Worm (Caenorhabditis elegans) whole organism, young adult: ENCODE data around the gene fbxa-147.

Experiments
- B0019.2 ChIP-seq: fragments of 200-800 bp; sonication (Bioruptor generic); conservative IDR thresholded peaks from 2 replicates; pipeline ENCODE4 v1.3.6; 2022; ENCODE audit warnings: missing genetic modification reagents, missing genetic modification characterization, missing compliant biosample characterization
- B0261.1 ChIP-seq: sonication (generic microtip); optimal IDR thresholded peaks from 2 replicates; lab custom pipeline; 2016; ENCODE audit warnings: mild to moderate bottlenecking, missing genetic modification characterization, moderate library complexity, missing compliant biosample characterization
- C17E4.6 ChIP-seq: fragments of 200-800 bp; sonication (Bioruptor generic); IDR thresholded peaks from 2 replicates; pipeline ENCODE4 v1.3.6; 2022; ENCODE audit warnings: missing genetic modification reagents, missing genetic modification characterization, missing compliant biosample characterization
- D2030.7 ChIP-seq: fragments of 200-800 bp; sonication (Bioruptor generic); IDR thresholded peaks from 2 replicates; pipeline ENCODE4 v1.3.6; 2022; ENCODE audit warnings: missing genetic modification reagents, missing genetic modification characterization, missing compliant biosample characterization
- F22D6.2 ChIP-seq: sonication (generic microtip); optimal IDR thresholded peaks from 2 replicates; lab custom pipeline; 2016; ENCODE audit warnings: mild to moderate bottlenecking, missing genetic modification characterization, missing compliant biosample characterization
- F52B5.7 ChIP-seq: sonication (generic microtip); optimal IDR thresholded peaks from 2 replicates; lab custom pipeline; 2016; ENCODE audit warnings: mild to moderate bottlenecking, missing genetic modification characterization, missing compliant biosample characterization
- Y95B8A.8 ChIP-seq: fragments of 200-800 bp; sonication (Bioruptor generic); IDR thresholded peaks from 2 replicates; pipeline ENCODE4 v1.3.6; 2022; ENCODE audit warnings: missing genetic modification reagents, missing genetic modification characterization, missing compliant biosample characterization
- akir-1 ChIP-seq: fragments of 200-800 bp; sonication (Bioruptor generic); optimal IDR thresholded peaks from 2 replicates; lab custom pipeline; 2018; ENCODE audit warnings: mild to moderate bottlenecking, missing genetic modification characterization, moderate library complexity, missing compliant biosample characterization
- ama-1 ChIP-seq, 3 experiments: fragments of 150-350 bp in 1 of 3; sonication (generic microtip) in 2 of 3; optimal IDR thresholded peaks; 2 replicates each; lab custom pipeline; 2014 to 2018; ENCODE audit warnings: missing biosample characterization in 2 of 3, missing genetic modification characterization in 2 of 3, missing genetic modification reagents in 2 of 3
- aptf-2 ChIP-seq: fragments of 200-800 bp; sonication (Bioruptor generic); conservative IDR thresholded peaks from 2 replicates; pipeline ENCODE4 v1.3.6; 2022; ENCODE audit warnings: missing genetic modification reagents, missing genetic modification characterization, missing compliant biosample characterization
- cebp-1 ChIP-seq, 2 experiments: fragments of 200-800 bp in 1 of 2; sonication (Bioruptor generic) in 1 of 2; sonication (generic microtip) in 1 of 2; IDR thresholded peaks in 1 of 2; optimal IDR thresholded peaks in 1 of 2; 2 replicates each; pipeline versions ENCODE4 v1.3.6 to Lab custom; 2017 to 2022; ENCODE audit warnings: missing compliant biosample characterization in 2 of 2, missing genetic modification characterization in 2 of 2, mild to moderate bottlenecking in 1 of 2, missing genetic modification reagents in 1 of 2, moderate library complexity in 1 of 2
- ceh-100 ChIP-seq: fragments of 200-800 bp; sonication (Bioruptor generic); IDR thresholded peaks from 2 replicates; pipeline ENCODE4 v1.3.6; 2022; ENCODE audit warnings: missing genetic modification reagents, missing genetic modification characterization, missing compliant biosample characterization
- ceh-40 ChIP-seq: fragments of 200-800 bp; sonication (Bioruptor generic); IDR thresholded peaks from 2 replicates; pipeline ENCODE4 v1.3.6; 2022; ENCODE audit warnings: missing genetic modification characterization, missing compliant biosample characterization
- chd-7 ChIP-seq: sonication (generic microtip); optimal IDR thresholded peaks from 2 replicates; lab custom pipeline; 2016; ENCODE audit warnings: mild to moderate bottlenecking, missing genetic modification characterization, moderate library complexity, missing compliant biosample characterization
- dox-1 ChIP-seq: fragments of 200-800 bp; sonication (Bioruptor generic); IDR thresholded peaks from 2 replicates; pipeline ENCODE4 v1.3.6; 2022; ENCODE audit warnings: missing genetic modification reagents, missing genetic modification characterization, missing compliant biosample characterization
- dpff-1 ChIP-seq: sonication (generic microtip); optimal IDR thresholded peaks from 2 replicates; lab custom pipeline; 2017; ENCODE audit warnings: mild to moderate bottlenecking, missing genetic modification characterization, missing compliant biosample characterization
- efl-1 ChIP-seq: fragments of 150-350 bp; optimal IDR thresholded peaks from 2 replicates; lab custom pipeline; 2014; ENCODE audit warnings: missing biosample characterization, missing genetic modification reagents, missing genetic modification characterization
- egl-18 ChIP-seq: fragments of 200-800 bp; sonication (Bioruptor generic); IDR thresholded peaks from 2 replicates; pipeline ENCODE4 v1.3.6; 2022; ENCODE audit warnings: missing genetic modification reagents, missing genetic modification characterization, missing compliant biosample characterization
- egl-44 ChIP-seq: fragments of 200-800 bp; sonication (Bioruptor generic); IDR thresholded peaks from 2 replicates; pipeline ENCODE4 v1.3.6; 2022; ENCODE audit warnings: missing genetic modification reagents, missing genetic modification characterization, missing compliant biosample characterization
- fkh-3 ChIP-seq: sonication (generic microtip); optimal IDR thresholded peaks from 2 replicates; lab custom pipeline; 2016; ENCODE audit warnings: mild to moderate bottlenecking, missing genetic modification characterization, missing compliant biosample characterization
- hsf-1 ChIP-seq: fragments of 200-800 bp; sonication (Bioruptor generic); IDR thresholded peaks from 2 replicates; pipeline ENCODE4 v1.3.6; 2022; ENCODE audit warnings: missing genetic modification reagents, missing genetic modification characterization, missing compliant biosample characterization
- let-526 ChIP-seq: fragments of 200-800 bp; sonication (Bioruptor generic); IDR thresholded peaks from 2 replicates; pipeline ENCODE4 v1.3.6; 2022; ENCODE audit warnings: missing genetic modification reagents, missing genetic modification characterization, missing compliant biosample characterization
- lir-1 ChIP-seq: fragments of 200-800 bp; sonication (Bioruptor generic); conservative IDR thresholded peaks from 2 replicates; pipeline ENCODE4 v1.3.6; 2022; ENCODE audit warnings: missing genetic modification reagents, missing genetic modification characterization, missing compliant biosample characterization
- madf-6 ChIP-seq: fragments of 200-800 bp; sonication (Bioruptor generic); IDR thresholded peaks from 2 replicates; pipeline ENCODE4 v1.3.6; 2022; ENCODE audit warnings: missing genetic modification reagents, missing genetic modification characterization, missing compliant biosample characterization
- madf-8 ChIP-seq: fragments of 200-800 bp; sonication (Bioruptor generic); conservative IDR thresholded peaks from 2 replicates; pipeline ENCODE4 v1.3.6; 2022; ENCODE audit warnings: missing genetic modification reagents, missing genetic modification characterization, missing compliant biosample characterization
- nfya-2 ChIP-seq: fragments of 200-800 bp; sonication (Bioruptor generic); IDR thresholded peaks from 2 replicates; pipeline ENCODE4 v1.3.6; 2022; ENCODE audit warnings: missing genetic modification reagents, missing genetic modification characterization, missing compliant biosample characterization
- nfyb-1 ChIP-seq: fragments of 200-800 bp; sonication (Bioruptor generic); IDR thresholded peaks from 2 replicates; pipeline ENCODE4 v1.3.6; 2022; ENCODE audit warnings: missing genetic modification reagents, missing genetic modification characterization, missing compliant biosample characterization
- nhr-80 ChIP-seq: sonication (generic microtip); optimal IDR thresholded peaks from 2 replicates; lab custom pipeline; 2016; ENCODE audit warnings: missing genetic modification characterization, missing compliant biosample characterization
- nhr-90 ChIP-seq: sonication (generic microtip); optimal IDR thresholded peaks from 2 replicates; lab custom pipeline; 2016; ENCODE audit warnings: missing genotype, mild to moderate bottlenecking, missing genetic modification characterization, missing compliant biosample characterization
- pha-4 ChIP-seq: fragments of 150-350 bp; sonication (generic microtip); optimal IDR thresholded peaks from 2 replicates; lab custom pipeline; 2014; ENCODE audit warnings: missing biosample characterization, missing genetic modification reagents, missing genetic modification characterization
- rpc-1 ChIP-seq, 2 experiments: fragments of 150-350 bp in 1 of 2; sonication (generic microtip) in 1 of 2; optimal IDR thresholded peaks; 2 replicates each; lab custom pipeline; 2014 to 2018; ENCODE audit warnings: missing biosample characterization in 1 of 2, missing genetic modification characterization in 1 of 2, missing genetic modification reagents in 1 of 2, missing genotype in 1 of 2
- tbx-9 ChIP-seq: sonication (generic microtip); optimal IDR thresholded peaks from 2 replicates; lab custom pipeline; 2016; ENCODE audit warnings: borderline replicate concordance, missing genetic modification characterization, inconsistent platforms, missing compliant biosample characterization
- xnd-1 ChIP-seq: sonication (generic microtip); optimal IDR thresholded peaks from 2 replicates; lab custom pipeline; 2016; ENCODE audit warnings: missing genotype, missing genetic modification reagents, missing genetic modification characterization, missing compliant biosample characterization
- zim-3 ChIP-seq: sonication (generic microtip); optimal IDR thresholded peaks from 2 replicates; lab custom pipeline; 2017; ENCODE audit warnings: mild to moderate bottlenecking, missing genetic modification characterization, moderate library complexity, missing compliant biosample characterization
- ztf-18 ChIP-seq: sonication (generic microtip); optimal IDR thresholded peaks from 2 replicates; lab custom pipeline; 2016; ENCODE audit warnings: missing genotype, mild to moderate bottlenecking, missing genetic modification characterization, missing compliant biosample characterization

Gene fbxa-147

ce11 chrV:14683291-14683690 is 33.0 kb upstream of the fbxa-147 start:
- TF ChIP-seq egl-18 (GFP tag; lab: Robert Waterston, UW) (no peak), hsf-1 (GFP tag; lab: Robert Waterston, UW) (0 out of 2 replicates have a peak, but pooled peaks have one; percentile 23), dox-1 (GFP tag; lab: Robert Waterston, UW) (0 out of 2 replicates have a peak, but pooled peaks have one; percentile 4), D2030.7 (no peak), F52B5.7 (tag; lab: Kevin White, UChicago) (no peak), nhr-80 (tag; lab: Kevin White, UChicago) (no peak), egl-44 (no peak), aptf-2 (GFP tag; lab: Robert Waterston, UW) (no peak), zim-3 (no peak), nfya-2 (GFP tag; lab: Robert Waterston, UW) (no peak), ceh-100 (no peak), nfyb-1 (0 out of 2 replicates have a peak, but pooled peaks have one; percentile 40), fkh-3 (no peak)

ce11 chrV:14683926-14684325 is 32.4 kb upstream of the fbxa-147 start:
- no peak for TF ChIP-seq egl-18 (GFP tag; lab: Robert Waterston, UW)
- no peak for TF ChIP-seq rpc-1 (optimal IDR thresholded peaks at IDR 0.05; lab: Kevin White, UChicago)
- TF ChIP-seq rpc-1 (tag; optimal IDR thresholded peaks at IDR 0.05; lab: Kevin White, UChicago): no peak
- no peak for TF ChIP-seq B0261.1 (tag; lab: Kevin White, UChicago)
- TF ChIP-seq madf-6 (GFP tag; lab: Robert Waterston, UW): no peak
- TF ChIP-seq lir-1 (GFP tag; lab: Robert Waterston, UW): no peak
- no peak for TF ChIP-seq dpff-1 (tag; lab: Kevin White, UChicago)
- no peak for TF ChIP-seq ceh-40 (GFP tag; lab: Robert Waterston, UW)
- TF ChIP-seq C17E4.6 (GFP tag; lab: Robert Waterston, UW): no peak
- no peak for TF ChIP-seq D2030.7
- TF ChIP-seq ztf-18 (tag; lab: Kevin White, UChicago): no peak
- TF ChIP-seq nhr-90: no peak

ce11 chrV:14684359-14685312 is 31.7 kb upstream of the fbxa-147 start, which contains the start of gene hsp-90:
TSS of gene hsp-90 (plus strand) at chrV:14684918.
- peak; percentile 54; the same call in 1 of the 2 replicates for TF ChIP-seq hsf-1 (GFP tag; lab: Robert Waterston, UW)
- no peak for TF ChIP-seq F22D6.2 (tag; lab: Kevin White, UChicago)
- TF ChIP-seq akir-1 (GFP tag; lab: Kevin White, UChicago): no peak
- TF ChIP-seq pha-4 (tag; lab: Kevin White, UChicago): no peak
- peak; percentile 73 for TF ChIP-seq madf-6 (GFP tag; lab: Robert Waterston, UW)
- peak; percentile 45 for TF ChIP-seq ama-1 (optimal IDR thresholded peaks at IDR 0.05; lab: Kevin White, UChicago)
- TF ChIP-seq ama-1 (GFP tag; optimal IDR thresholded peaks at IDR 0.05; lab: Kevin White, UChicago): no peak
- TF ChIP-seq madf-8 (GFP tag; lab: Robert Waterston, UW): peak; percentile 56; the same call in 1 of the 2 replicates
- TF ChIP-seq cebp-1 (GFP tag; IDR thresholded peaks at IDR 0.05; lab: Robert Waterston, UW): no peak
- TF ChIP-seq cebp-1 (tag; optimal IDR thresholded peaks at IDR 0.05; lab: Kevin White, UChicago): peak; percentile 79
- TF ChIP-seq B0019.2 (GFP tag; lab: Robert Waterston, UW): no peak
- TF ChIP-seq let-526 (GFP tag; lab: Robert Waterston, UW): no peak
- no peak for TF ChIP-seq chd-7
- no peak for TF ChIP-seq Y95B8A.8
- peak; percentile 23 for TF ChIP-seq xnd-1 (tag; lab: Kevin White, UChicago)
- TF ChIP-seq efl-1: peak; percentile 26
- TF ChIP-seq tbx-9: no peak
